Worm (Caenorhabditis elegans) whole organism, mixed stage, embryonic: ENCODE data around the gene C27B7.6.

Source experiments
- elt-3 ChIP-seq: fragments of 150-350 bp; optimal IDR thresholded peaks from 2 replicates; lab custom pipeline; 2014; ENCODE audit warnings: missing biosample characterization, missing genetic modification characterization
- lin-13 ChIP-seq: fragments of 150-350 bp; optimal IDR thresholded peaks from 2 replicates; lab custom pipeline; 2014; ENCODE audit warnings: missing biosample characterization, missing genetic modification characterization
- nhr-12 ChIP-seq: fragments of 150-350 bp; optimal IDR thresholded peaks from 2 replicates; lab custom pipeline; 2014; ENCODE audit warnings: missing biosample characterization, missing genetic modification characterization
- nhr-28 ChIP-seq: fragments of 150-350 bp; optimal IDR thresholded peaks from 2 replicates; lab custom pipeline; 2014; ENCODE audit warnings: missing biosample characterization, missing genetic modification characterization
- unc-120 ChIP-seq: sonication (generic microtip); optimal IDR thresholded peaks from 2 replicates; lab custom pipeline; 2017; ENCODE audit warnings: missing genetic modification characterization, missing compliant biosample characterization; ENCODE audit not compliant: poor library complexity, severe bottlenecking

DNA sequence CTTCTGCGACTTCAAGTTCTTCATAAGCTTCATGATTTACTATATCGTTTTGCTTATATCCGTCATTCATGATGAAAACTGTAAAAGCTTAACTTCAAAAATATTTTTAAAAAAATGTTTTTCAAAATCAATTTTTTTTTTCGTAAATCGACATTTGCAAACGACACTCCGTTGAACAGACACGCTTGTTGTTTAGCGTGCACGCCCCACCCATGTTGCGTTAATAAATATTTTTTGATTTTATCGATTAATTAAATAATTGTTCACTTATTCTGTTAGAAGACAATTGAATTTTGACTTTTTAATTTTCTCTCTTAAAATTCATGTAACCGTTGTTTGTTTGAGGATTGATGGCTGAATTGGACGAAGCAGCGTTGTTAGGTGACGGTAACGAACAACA, 19.8 kb upstream of the C27B7.6 start, which contains the start of the genes D1046.2 and cfim-2:
- TF ChIP-seq nhr-12 (tag; lab: Kevin White, UChicago), result no peak
- TF ChIP-seq unc-120, result no peak
- TF ChIP-seq lin-13 (tag; lab: Kevin White, UChicago), result no peak
- no peak for TF ChIP-seq nhr-28
- no peak for TF ChIP-seq elt-3
